Worm (Caenorhabditis elegans) whole organism, young adult: Measurements from ENCODE around the gene npr-5.

Source experiments
- B0019.2 ChIP-seq: fragments of 200-800 bp; sonication (Bioruptor generic); conservative IDR thresholded peaks from 2 replicates; pipeline ENCODE4 v1.3.6; 2022; ENCODE audit warnings: missing genetic modification reagents, missing genetic modification characterization, missing compliant biosample characterization
- F22D6.2 ChIP-seq: sonication (generic microtip); optimal IDR thresholded peaks from 2 replicates; lab custom pipeline; 2016; ENCODE audit warnings: mild to moderate bottlenecking, missing genetic modification characterization, missing compliant biosample characterization
- F23B12.7 ChIP-seq: sonication (generic microtip); optimal IDR thresholded peaks from 2 replicates; lab custom pipeline; 2017; ENCODE audit warnings: missing genetic modification characterization, mild to moderate bottlenecking, missing compliant biosample characterization, antibody characterized with exemption, moderate library complexity; ENCODE audit not compliant: insufficient read depth
- F33H1.4 ChIP-seq: fragments of 200-800 bp; sonication (Bioruptor generic); IDR thresholded peaks from 2 replicates; pipeline ENCODE4 v1.3.6; 2022; ENCODE audit warnings: missing genetic modification reagents, missing genetic modification characterization, missing compliant biosample characterization
- T07F8.4 ChIP-seq: sonication (generic microtip); optimal IDR thresholded peaks from 2 replicates; lab custom pipeline; 2016; ENCODE audit warnings: mild to moderate bottlenecking, missing genetic modification characterization, moderate library complexity, missing compliant biosample characterization
- Y56A3A.18 ChIP-seq: fragments of 200-800 bp; sonication (Bioruptor generic); IDR thresholded peaks from 2 replicates; pipeline ENCODE4 v1.3.6; 2022; ENCODE audit warnings: missing genetic modification reagents, missing genetic modification characterization, missing compliant biosample characterization
- akir-1 ChIP-seq: fragments of 200-800 bp; sonication (Bioruptor generic); optimal IDR thresholded peaks from 2 replicates; lab custom pipeline; 2018; ENCODE audit warnings: mild to moderate bottlenecking, missing genetic modification characterization, moderate library complexity, missing compliant biosample characterization
- aptf-2 ChIP-seq: fragments of 200-800 bp; sonication (Bioruptor generic); conservative IDR thresholded peaks from 2 replicates; pipeline ENCODE4 v1.3.6; 2022; ENCODE audit warnings: missing genetic modification reagents, missing genetic modification characterization, missing compliant biosample characterization
- aptf-3 ChIP-seq: fragments of 200-800 bp; sonication (Bioruptor generic); IDR thresholded peaks from 2 replicates; pipeline ENCODE4 v1.3.6; 2022; ENCODE audit warnings: missing genetic modification characterization, missing compliant biosample characterization
- athp-1 ChIP-seq: sonication (generic microtip); optimal IDR thresholded peaks from 2 replicates; lab custom pipeline; 2017; ENCODE audit warnings: mild to moderate bottlenecking, missing genetic modification characterization, missing compliant biosample characterization
- attf-3 ChIP-seq: fragments of 200-800 bp; sonication (Bioruptor generic); conservative IDR thresholded peaks from 2 replicates; pipeline ENCODE4 v1.3.6; 2022; ENCODE audit warnings: missing genetic modification reagents, missing genetic modification characterization, missing compliant biosample characterization
- bed-1 ChIP-seq: fragments of 200-800 bp; sonication (Bioruptor generic); IDR thresholded peaks from 2 replicates; pipeline ENCODE4 v1.3.6; 2022; ENCODE audit warnings: missing genetic modification reagents, missing genetic modification characterization, missing compliant biosample characterization
- bed-2 ChIP-seq: fragments of 200-800 bp; sonication (Bioruptor generic); IDR thresholded peaks from 2 replicates; pipeline ENCODE4 v1.3.6; 2022; ENCODE audit warnings: missing genetic modification reagents, missing genetic modification characterization, missing compliant biosample characterization
- dpff-1 ChIP-seq: sonication (generic microtip); optimal IDR thresholded peaks from 2 replicates; lab custom pipeline; 2017; ENCODE audit warnings: mild to moderate bottlenecking, missing genetic modification characterization, missing compliant biosample characterization
- gei-17 ChIP-seq: fragments of 200-800 bp; sonication (Bioruptor generic); optimal IDR thresholded peaks from 2 replicates; lab custom pipeline; 2018; ENCODE audit warnings: mild to moderate bottlenecking, missing genetic modification characterization, missing compliant biosample characterization
- him-1 ChIP-seq: sonication (generic microtip); optimal IDR thresholded peaks from 2 replicates; lab custom pipeline; 2016; ENCODE audit warnings: missing genotype, missing genetic modification reagents, missing genetic modification characterization, missing compliant biosample characterization
- lsl-1 ChIP-seq: fragments of 200-800 bp; sonication (Bioruptor generic); optimal IDR thresholded peaks from 2 replicates; lab custom pipeline; 2018; ENCODE audit warnings: mild to moderate bottlenecking, missing genetic modification characterization, moderate library complexity, missing compliant biosample characterization
- lsy-27 ChIP-seq: sonication (generic microtip); optimal IDR thresholded peaks from 2 replicates; lab custom pipeline; 2017; ENCODE audit warnings: missing genetic modification characterization, mild to moderate bottlenecking, missing compliant biosample characterization, antibody characterized with exemption, missing genotype, borderline replicate concordance; ENCODE audit not compliant: insufficient read depth
- madf-10 ChIP-seq: sonication (generic microtip); optimal IDR thresholded peaks from 2 replicates; lab custom pipeline; 2016; ENCODE audit warnings: mild to moderate bottlenecking, missing genetic modification characterization, missing compliant biosample characterization
- mel-28 ChIP-seq: sonication (generic microtip); optimal IDR thresholded peaks from 2 replicates; lab custom pipeline; 2016; ENCODE audit warnings: borderline replicate concordance, mild to moderate bottlenecking, missing genetic modification characterization, missing compliant biosample characterization
- mes-4 ChIP-seq: sonication (generic microtip); optimal IDR thresholded peaks from 2 replicates; lab custom pipeline; 2016; ENCODE audit warnings: missing genotype, missing genetic modification characterization, missing compliant biosample characterization
- mxl-1 ChIP-seq: sonication (generic microtip); optimal IDR thresholded peaks from 2 replicates; lab custom pipeline; 2016; ENCODE audit warnings: missing genetic modification characterization, missing compliant biosample characterization
- nhr-27 ChIP-seq: fragments of 200-800 bp; sonication (Bioruptor generic); optimal IDR thresholded peaks from 2 replicates; lab custom pipeline; 2018; ENCODE audit warnings: mild to moderate bottlenecking, missing genetic modification characterization, moderate library complexity, missing compliant biosample characterization
- nhr-90 ChIP-seq: sonication (generic microtip); optimal IDR thresholded peaks from 2 replicates; lab custom pipeline; 2016; ENCODE audit warnings: missing genotype, mild to moderate bottlenecking, missing genetic modification characterization, missing compliant biosample characterization
- pha-4 ChIP-seq: fragments of 150-350 bp; sonication (generic microtip); optimal IDR thresholded peaks from 2 replicates; lab custom pipeline; 2014; ENCODE audit warnings: missing biosample characterization, missing genetic modification reagents, missing genetic modification characterization
- somi-1 ChIP-seq: fragments of 200-800 bp; sonication (Bioruptor generic); optimal IDR thresholded peaks from 2 replicates; lab custom pipeline; 2018; ENCODE audit warnings: mild to moderate bottlenecking, missing genetic modification characterization, missing compliant biosample characterization
- tbx-9 ChIP-seq: sonication (generic microtip); optimal IDR thresholded peaks from 2 replicates; lab custom pipeline; 2016; ENCODE audit warnings: borderline replicate concordance, missing genetic modification characterization, inconsistent platforms, missing compliant biosample characterization
- unc-130 ChIP-seq: sonication (generic microtip); optimal IDR thresholded peaks from 2 replicates; lab custom pipeline; 2016; ENCODE audit warnings: missing genetic modification reagents, missing genetic modification characterization, missing compliant biosample characterization
- unc-62 ChIP-seq: fragments of 150-350 bp; optimal IDR thresholded peaks from 2 replicates; lab custom pipeline; 2014; ENCODE audit warnings: missing biosample characterization, missing genetic modification reagents, missing genetic modification characterization
- zfh-2 ChIP-seq: fragments of 200-800 bp; sonication (Bioruptor generic); conservative IDR thresholded peaks from 2 replicates; pipeline ENCODE4 v1.3.6; 2022; ENCODE audit warnings: missing genetic modification reagents, missing genetic modification characterization, missing compliant biosample characterization
- zim-3 ChIP-seq: sonication (generic microtip); optimal IDR thresholded peaks from 2 replicates; lab custom pipeline; 2017; ENCODE audit warnings: mild to moderate bottlenecking, missing genetic modification characterization, moderate library complexity, missing compliant biosample characterization
- ztf-25 ChIP-seq: fragments of 200-800 bp; sonication (Bioruptor generic); IDR thresholded peaks from 2 replicates; pipeline ENCODE4 v1.3.6; 2022; ENCODE audit warnings: missing genetic modification reagents, missing genetic modification characterization, missing compliant biosample characterization
- ztf-26 ChIP-seq: sonication (generic microtip); optimal IDR thresholded peaks from 2 replicates; lab custom pipeline; 2017; ENCODE audit warnings: missing genetic modification characterization, missing compliant biosample characterization
- ztf-28 ChIP-seq: fragments of 200-800 bp; sonication (Bioruptor generic); IDR thresholded peaks from 2 replicates; pipeline ENCODE4 v1.3.6; 2022; ENCODE audit warnings: missing genetic modification reagents, missing genetic modification characterization, missing compliant biosample characterization

The npr-5 gene

ce11 chrV:246097-246496 is 35.4 kb downstream of the npr-5 start, which contains the start of gene kin-34:
Gene kin-34 (minus strand): TSS chrV:246197.
- no peak for TF ChIP-seq pha-4
- no peak for TF ChIP-seq unc-130 (GFP tag; lab: Kevin White, UChicago)
- TF ChIP-seq attf-3, result no peak
- no peak for TF ChIP-seq aptf-3 (GFP tag; lab: Robert Waterston, UW)
- no peak for TF ChIP-seq bed-1 (GFP tag; lab: Robert Waterston, UW)
- TF ChIP-seq lsl-1 (GFP tag; lab: Kevin White, UChicago), result no peak
- TF ChIP-seq bed-2 (GFP tag; lab: Robert Waterston, UW), result no peak

- TF ChIP-seq F33H1.4 (GFP tag; lab: Robert Waterston, UW), result no peak
- TF ChIP-seq aptf-2 (GFP tag; lab: Robert Waterston, UW), result no peak
- TF ChIP-seq F23B12.7 (tag; lab: Kevin White, UChicago), result no peak
- no peak for TF ChIP-seq akir-1 (GFP tag; lab: Kevin White, UChicago)
- no peak for TF ChIP-seq ztf-26 (tag; lab: Kevin White, UChicago)
- no peak for TF ChIP-seq mxl-1 (tag; lab: Kevin White, UChicago)
- no peak for TF ChIP-seq madf-10
- TF ChIP-seq tbx-9 (tag; lab: Kevin White, UChicago), result no peak
- no peak for TF ChIP-seq zfh-2 (GFP tag; lab: Robert Waterston, UW)
- TF ChIP-seq lsy-27 (tag; lab: Kevin White, UChicago), result no peak
- TF ChIP-seq lsl-1 (GFP tag; lab: Kevin White, UChicago), result no peak
- no peak for TF ChIP-seq somi-1 (GFP tag; lab: Kevin White, UChicago)
- TF ChIP-seq zim-3, result no peak
Observed at ce11 chrV:242518-242917, 39.0 kb downstream of the npr-5 start, which contains the start of gene R02C2.7. Gene R02C2.7 (minus strand): TSS chrV:242618.

DNA sequence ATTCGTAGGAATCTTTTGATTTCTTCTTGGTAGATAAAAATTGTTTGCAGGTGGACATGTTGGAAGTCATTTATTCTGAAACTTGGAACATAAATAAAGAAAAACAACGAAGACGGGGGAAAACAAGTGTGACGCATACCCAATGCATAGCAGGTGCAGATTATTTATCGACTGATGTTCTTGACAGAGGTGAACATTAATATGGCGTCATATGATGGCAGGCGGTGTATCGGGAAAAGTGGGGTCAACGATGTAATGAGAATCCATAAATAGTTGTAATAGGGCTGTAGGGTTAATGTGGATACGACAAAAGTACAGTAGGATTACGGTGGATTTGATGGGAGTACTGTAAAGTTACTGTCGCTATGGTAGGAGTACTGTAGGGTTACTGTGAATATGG is 41.2 kb downstream of the npr-5 start, which contains the start of gene txt-2:
TSS of gene txt-2 (minus strand) at position 214 of the 400 bp plus-strand sequence.
- TF ChIP-seq ztf-28 (no peak), nhr-27 (tag; lab: Kevin White, UChicago) (no peak), B0019.2 (GFP tag; lab: Robert Waterston, UW) (no peak), mes-4 (tag; lab: Kevin White, UChicago) (no peak), F22D6.2 (tag; lab: Kevin White, UChicago) (no peak), gei-17 (GFP tag; lab: Kevin White, UChicago) (no peak), Y56A3A.18 (GFP tag; lab: Robert Waterston, UW) (no peak), mel-28 (tag; lab: Kevin White, UChicago) (no peak), dpff-1 (tag; lab: Kevin White, UChicago) (no peak), athp-1 (tag; lab: Kevin White, UChicago) (no peak), T07F8.4 (no peak), zim-3 (no peak), akir-1 (GFP tag; lab: Kevin White, UChicago) (no peak), him-1 (tag; lab: Kevin White, UChicago) (no peak), ztf-25 (GFP tag; lab: Robert Waterston, UW) (no peak), nhr-90 (tag; lab: Kevin White, UChicago) (no peak), ztf-26 (tag; lab: Kevin White, UChicago) (no peak)

ce11 chrV:238094-238493 is 43.4 kb downstream of the npr-5 start, which contains the start of gene R02C2.1:
Gene R02C2.1 (minus strand): TSS chrV:238194.
- TF ChIP-seq unc-62 (GFP tag; lab: Kevin White, UChicago), result no peak
- no peak for TF ChIP-seq him-1 (tag; lab: Kevin White, UChicago)
